Worm (Caenorhabditis elegans): Measurements from ENCODE around the gene F54D5.4.

DNA sequence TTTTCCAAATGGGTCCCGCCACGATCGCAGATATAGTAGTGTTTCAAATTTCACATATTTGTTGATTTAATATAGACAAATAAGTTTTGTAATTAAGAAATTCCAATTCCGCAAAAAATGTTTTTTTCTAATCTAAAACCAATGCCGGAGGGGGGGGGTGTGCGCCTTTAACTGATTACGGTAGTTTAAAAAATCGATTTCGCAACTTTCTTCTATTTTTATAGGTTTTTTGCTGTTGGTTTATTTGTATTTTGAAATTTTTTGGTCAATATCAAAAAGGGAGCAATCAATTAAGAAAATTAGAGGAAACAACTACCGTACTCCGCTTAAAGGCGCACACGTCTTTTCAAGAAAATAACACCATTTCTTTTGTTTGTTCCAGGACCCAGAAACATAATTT is 21.9 kb downstream of the F54D5.4 start:
- TF ChIP-seq unc-39 (tag; optimal IDR thresholded peaks at IDR 0.05) (no peak), tbx-8 (GFP tag; optimal IDR thresholded peaks at IDR 0.05) (no peak), nhr-12 (tag; optimal IDR thresholded peaks at IDR 0.05) (no peak), ztf-11 (tag; optimal IDR thresholded peaks at IDR 0.05) (no peak), blmp-1 (tag; optimal IDR thresholded peaks at IDR 0.05) (no peak)
